Worm (Caenorhabditis elegans): ENCODE data around the gene rhr-1.

rhr-1 gene

DNA sequence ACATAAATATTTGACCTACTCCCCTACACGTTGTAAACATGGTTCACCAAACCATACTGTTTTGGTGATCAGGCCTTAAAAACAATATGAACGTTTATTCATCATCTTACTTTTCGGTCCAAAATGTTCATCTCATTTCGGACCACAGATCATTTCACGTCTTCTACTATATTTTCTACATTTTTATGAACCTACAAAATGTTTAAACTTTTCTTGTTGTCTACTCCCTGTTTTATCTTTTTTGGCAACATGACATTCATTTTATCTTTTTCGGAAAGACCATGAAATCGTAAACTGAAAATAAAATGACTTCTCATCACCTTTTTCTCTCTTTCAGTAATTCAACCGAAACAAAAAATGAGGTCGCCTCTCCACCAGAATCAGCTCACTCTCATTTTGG lies at the start of gene rhr-1:
Gene rhr-1, plus strand, starts transcription at position 301 of the 400 bp plus-strand sequence.
- TF ChIP-seq nhr-237 (tag; optimal IDR thresholded peaks at IDR 0.05): no peak
- TF ChIP-seq gmeb-1 (tag; optimal IDR thresholded peaks at IDR 0.05): no peak
- TF ChIP-seq sma-3 (GFP tag; optimal IDR thresholded peaks at IDR 0.05): no peak
- no peak for TF ChIP-seq nhr-6 (tag; optimal IDR thresholded peaks at IDR 0.05)

DNA sequence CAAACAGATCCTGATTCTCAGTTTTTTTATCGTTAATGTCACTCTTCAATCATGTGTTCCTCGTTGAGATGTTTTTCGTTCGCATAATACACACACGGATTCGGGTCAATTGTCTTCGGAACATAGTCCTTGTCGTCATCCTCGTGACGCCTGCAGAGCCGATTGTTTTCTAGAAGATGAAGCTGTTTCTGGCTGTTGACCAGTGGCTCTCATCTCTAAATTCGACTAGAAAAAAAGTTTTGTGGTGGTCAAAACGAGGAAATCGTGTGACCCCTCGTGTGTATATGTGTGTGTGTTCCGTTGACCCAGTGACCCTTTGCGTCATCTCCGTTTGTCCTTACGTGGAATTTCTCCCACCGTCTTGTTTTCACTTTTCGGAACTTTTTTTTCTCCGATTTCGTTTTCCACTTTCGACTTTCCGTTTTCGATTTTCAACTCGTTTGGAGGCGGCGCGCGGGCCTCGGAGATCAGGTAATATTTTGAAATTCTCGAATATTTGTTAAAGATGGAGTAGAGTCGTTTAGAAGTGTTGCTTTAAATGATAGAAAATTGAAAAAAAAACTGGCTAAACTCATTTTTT lies 42.0 kb upstream of the rhr-1 start, which contains the start of gene C35A11.2:
Gene C35A11.2, plus strand, starts transcription at position 386 of the 580 bp plus-strand sequence.
- TF ChIP-seq ztf-11 (tag; optimal IDR thresholded peaks at IDR 0.05) (no peak), nhr-21 (tag; optimal IDR thresholded peaks at IDR 0.05) (peak; percentile 18), blmp-1 (tag; optimal IDR thresholded peaks at IDR 0.05; ENCODE audit: insufficient read depth) (peak; percentile 80)

DNA sequence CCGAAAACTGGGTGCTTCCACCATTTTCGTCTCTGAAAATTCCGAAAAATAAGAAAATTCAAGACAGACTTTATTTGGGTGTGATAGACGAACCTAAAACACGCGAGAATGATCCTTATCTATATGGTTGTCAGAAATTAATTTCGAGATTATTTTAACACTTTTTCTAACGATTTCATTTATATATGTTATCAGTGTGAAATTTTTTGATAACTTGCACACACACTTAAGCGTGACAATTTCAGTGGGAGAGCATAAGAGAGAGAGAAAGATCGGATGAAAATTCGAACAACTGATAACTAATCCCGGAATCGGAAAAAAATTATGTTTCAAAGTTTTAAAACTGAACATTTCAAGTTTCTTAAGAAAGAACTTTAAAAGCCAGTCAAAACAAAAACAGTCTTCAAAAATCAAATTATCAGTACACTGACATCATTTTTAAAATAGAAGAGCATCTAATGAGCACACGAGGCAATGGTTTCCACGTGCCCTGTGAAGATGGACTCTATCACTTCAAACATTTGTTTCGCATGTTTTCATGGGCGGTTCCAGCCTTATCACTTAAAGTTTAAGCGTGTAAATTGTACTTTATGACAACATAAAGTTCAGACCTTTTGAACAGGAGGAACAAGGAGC lies 34.8 kb upstream of the rhr-1 start, which contains the start of gene C35A11.4:
Gene C35A11.4, minus strand, starts transcription at position 156 of the 636 bp plus-strand sequence.
- TF ChIP-seq gmeb-1 (tag; optimal IDR thresholded peaks at IDR 0.05): no peak
- TF ChIP-seq fos-1 (tag; optimal IDR thresholded peaks at IDR 0.05): peak; percentile 72
- TF ChIP-seq unc-62 (GFP tag; optimal IDR thresholded peaks at IDR 0.05): no peak
- no peak for TF ChIP-seq ceh-16 (tag; optimal IDR thresholded peaks at IDR 0.05)
- peak; percentile 44 for TF ChIP-seq egl-27 (tag; optimal IDR thresholded peaks at IDR 0.05)
- TF ChIP-seq elt-3 (tag; optimal IDR thresholded peaks at IDR 0.05): no peak
- TF ChIP-seq ztf-1 (GFP tag; conservative IDR thresholded peaks at IDR 0.05): no peak
- TF ChIP-seq mbf-1 (tag; optimal IDR thresholded peaks at IDR 0.05): no peak
- TF ChIP-seq sma-9 (GFP tag; optimal IDR thresholded peaks at IDR 0.05): peak; percentile 21
- no peak for TF ChIP-seq sma-9 (tag; optimal IDR thresholded peaks at IDR 0.05)
- no peak for TF ChIP-seq aly-2 (tag; optimal IDR thresholded peaks at IDR 0.05)
- TF ChIP-seq F13H6.1 (tag; optimal IDR thresholded peaks at IDR 0.05): peak; percentile 7
- no peak for TF ChIP-seq Y55F3AM.14 (GFP tag; optimal IDR thresholded peaks at IDR 0.05)
- TF ChIP-seq mdl-1 (tag; optimal IDR thresholded peaks at IDR 0.05): no peak
- no peak for TF ChIP-seq skn-1 (tag; optimal IDR thresholded peaks at IDR 0.05)
- no peak for TF ChIP-seq zag-1 (tag; optimal IDR thresholded peaks at IDR 0.05)
- no peak for TF ChIP-seq nhr-129 (tag; optimal IDR thresholded peaks at IDR 0.05)
- no peak for TF ChIP-seq blmp-1 (tag; optimal IDR thresholded peaks at IDR 0.05; ENCODE audit: insufficient read depth)
- TF ChIP-seq lin-13 (GFP tag; optimal IDR thresholded peaks at IDR 0.05): no peak
- TF ChIP-seq ceh-82 (tag; optimal IDR thresholded peaks at IDR 0.05): no peak
- no peak for TF ChIP-seq nhr-237 (tag; optimal IDR thresholded peaks at IDR 0.05)
- no peak for TF ChIP-seq R02D3.7 (tag; optimal IDR thresholded peaks at IDR 0.05)
- TF ChIP-seq C34F6.9 (tag; optimal IDR thresholded peaks at IDR 0.05): no peak

DNA sequence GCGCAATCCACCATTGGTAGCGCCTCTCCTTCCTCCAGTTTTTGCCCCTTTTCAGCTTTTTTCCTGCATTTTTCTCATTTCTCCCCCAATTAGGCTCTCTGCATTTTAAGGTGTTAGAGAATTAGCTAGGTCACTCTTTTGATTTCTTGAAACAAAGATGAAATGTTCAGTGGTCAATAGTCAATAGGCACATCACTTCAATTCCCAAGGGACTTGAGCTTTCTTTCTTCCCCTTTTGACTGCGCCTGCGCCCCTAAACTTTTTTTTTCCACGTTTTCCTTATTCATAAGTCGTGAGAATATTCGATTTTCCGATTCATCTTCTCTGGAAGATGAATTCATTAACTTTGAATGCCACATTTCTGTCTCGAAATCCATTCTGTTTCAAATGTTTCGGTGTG lies 24.0 kb upstream of the rhr-1 start:
- peak; percentile 77 for TF ChIP-seq Y55F3AM.14 (GFP tag; optimal IDR thresholded peaks at IDR 0.05)
- TF ChIP-seq ztf-4 (tag; optimal IDR thresholded peaks at IDR 0.05): no peak
- no peak for TF ChIP-seq dmd-4 (tag; optimal IDR thresholded peaks at IDR 0.05)

DNA sequence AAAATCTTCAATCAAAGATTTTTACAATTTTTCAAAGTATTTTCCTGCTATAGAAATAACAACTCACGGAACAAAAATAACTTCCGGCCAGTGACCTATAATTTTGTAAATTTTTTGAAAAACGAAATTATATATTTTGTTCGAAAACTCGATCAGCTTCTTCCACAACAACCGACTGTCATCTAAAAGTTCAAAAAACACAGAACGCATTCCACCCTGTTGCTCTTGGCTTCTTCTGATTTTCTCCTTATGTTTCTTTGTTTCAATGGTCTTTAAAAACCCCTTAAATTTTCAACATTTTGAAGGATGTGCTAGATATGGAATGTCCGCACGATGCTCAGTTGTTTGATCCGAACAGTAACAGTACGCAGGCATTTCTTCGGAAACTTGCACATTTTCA lies 22.9 kb upstream of the rhr-1 start, which contains the start of gene dmsr-7:
Gene dmsr-7, plus strand, starts transcription at position 301 of the 400 bp plus-strand sequence.
- TF ChIP-seq ceh-82 (tag; optimal IDR thresholded peaks at IDR 0.05): no peak
- TF ChIP-seq ztf-1 (GFP tag; conservative IDR thresholded peaks at IDR 0.05): no peak
- TF ChIP-seq sma-9 (GFP tag; optimal IDR thresholded peaks at IDR 0.05): no peak
- no peak for TF ChIP-seq sma-9 (tag; optimal IDR thresholded peaks at IDR 0.05)
- TF ChIP-seq alr-1 (tag; optimal IDR thresholded peaks at IDR 0.05): no peak
- TF ChIP-seq R02D3.7 (tag; optimal IDR thresholded peaks at IDR 0.05): no peak
- no peak for TF ChIP-seq crh-2 (tag; optimal IDR thresholded peaks at IDR 0.05)
- no peak for TF ChIP-seq zag-1 (tag; optimal IDR thresholded peaks at IDR 0.05)
- TF ChIP-seq mdl-1 (tag; optimal IDR thresholded peaks at IDR 0.05): no peak
- no peak for TF ChIP-seq lin-11 (tag; optimal IDR thresholded peaks at IDR 0.05)
- TF ChIP-seq F13H6.1 (tag; optimal IDR thresholded peaks at IDR 0.05): no peak
- no peak for TF ChIP-seq gmeb-1 (tag; optimal IDR thresholded peaks at IDR 0.05)
- no peak for TF ChIP-seq nhr-77 (tag; optimal IDR thresholded peaks at IDR 0.05)
- no peak for TF ChIP-seq sem-4 (tag; optimal IDR thresholded peaks at IDR 0.05)
- no peak for TF ChIP-seq lsy-2 (tag; optimal IDR thresholded peaks at IDR 0.05)
- TF ChIP-seq nhr-237 (tag; optimal IDR thresholded peaks at IDR 0.05): no peak

Data from whole organism, L2 larva.